Fruit fly (Drosophila melanogaster) whole organism, embryonic: Measurements from ENCODE around the gene CG18269.

Experiments used
- Abd-B ChIP-seq: fragments of 200-800 bp; sonication (Bioruptor generic); optimal IDR thresholded peaks from 2 replicates; lab custom pipeline; 2018; ENCODE audit warnings: missing biosample characterization, mild to moderate bottlenecking, missing genetic modification characterization, moderate library complexity
- Adf1 ChIP-seq: fragments of 200-800 bp; sonication (Bioruptor generic); IDR thresholded peaks from 2 replicates; pipeline ENCODE4 v1.3.6; 2022; ENCODE audit warnings: missing biosample characterization, missing genetic modification characterization
- BtbVII ChIP-seq: fragments of 200-800 bp; sonication (Bioruptor generic); optimal IDR thresholded peaks from 3 replicates; lab custom pipeline; 2017; ENCODE audit warnings: missing biosample characterization, mild to moderate bottlenecking, missing genetic modification characterization
- CG10321 ChIP-seq: fragments of 200-800 bp; sonication (Bioruptor generic); IDR thresholded peaks from 2 replicates; pipeline ENCODE4 v1.3.6; 2022; ENCODE audit warnings: missing biosample characterization, missing genetic modification characterization
- CG10431 ChIP-seq: fragments of 200-800 bp; sonication (Bioruptor generic); optimal IDR thresholded peaks from 3 replicates; lab custom pipeline; 2018; ENCODE audit warnings: missing biosample characterization, mild to moderate bottlenecking, missing genetic modification characterization
- CG12071 ChIP-seq: fragments of 200-800 bp; sonication (Bioruptor generic); optimal IDR thresholded peaks from 3 replicates; lab custom pipeline; 2018; ENCODE audit warnings: missing biosample characterization, mild to moderate bottlenecking, missing genetic modification characterization
- CG14014 ChIP-seq: fragments of 200-800 bp; sonication (Bioruptor generic); IDR thresholded peaks from 2 replicates; pipeline ENCODE4 v1.3.6; 2022; ENCODE audit warnings: missing biosample characterization, missing genetic modification characterization
- CG15269 ChIP-seq: fragments of 200-800 bp; sonication (Bioruptor generic); optimal IDR thresholded peaks from 2 replicates; lab custom pipeline; 2018; ENCODE audit warnings: missing biosample characterization, mild to moderate bottlenecking, missing genetic modification characterization, moderate library complexity
- CG17361 ChIP-seq: fragments of 200-800 bp; sonication (Bioruptor generic); IDR thresholded peaks from 3 replicates; pipeline ENCODE4 v1.3.6; 2022; ENCODE audit warnings: missing biosample characterization, missing genetic modification characterization
- CG17385 ChIP-seq: fragments of 200-800 bp; sonication (Bioruptor generic); optimal IDR thresholded peaks from 3 replicates; lab custom pipeline; 2018; ENCODE audit warnings: missing biosample characterization, mild to moderate bottlenecking, missing genetic modification characterization
- CG2199 ChIP-seq: fragments of 200-800 bp; sonication (Bioruptor generic); IDR thresholded peaks from 3 replicates; pipeline ENCODE4 v1.3.6; 2022; ENCODE audit warnings: missing biosample characterization, missing genetic modification characterization
- CG32772 ChIP-seq: fragments of 200-800 bp; sonication (Bioruptor generic); IDR thresholded peaks from 2 replicates; pipeline ENCODE4 v1.3.6; 2022; ENCODE audit warnings: missing biosample characterization, missing genetic modification characterization
- CG3838 ChIP-seq: fragments of 200-800 bp; sonication (Bioruptor generic); optimal IDR thresholded peaks from 3 replicates; lab custom pipeline; 2016; ENCODE audit warnings: missing biosample characterization, missing genetic modification characterization
- CG3995 ChIP-seq: fragments of 200-800 bp; sonication (Bioruptor generic); optimal IDR thresholded peaks from 3 replicates; lab custom pipeline; 2016; ENCODE audit warnings: missing biosample characterization, missing genetic modification characterization
- CG42726 ChIP-seq: fragments of 200-800 bp; sonication (Bioruptor generic); IDR thresholded peaks from 2 replicates; pipeline ENCODE4 v1.3.6; 2022; ENCODE audit warnings: missing biosample characterization, missing genetic modification characterization; ENCODE audit not compliant: partially characterized antibody
- CG4854 ChIP-seq: fragments of 200-800 bp; sonication (Bioruptor generic); optimal IDR thresholded peaks from 2 replicates; lab custom pipeline; 2016; ENCODE audit warnings: missing biosample characterization, missing genetic modification characterization, inconsistent platforms
- CG5953 ChIP-seq: fragments of 200-800 bp; sonication (Bioruptor generic); IDR thresholded peaks from 2 replicates; pipeline ENCODE4 v1.3.6; 2022; ENCODE audit warnings: missing biosample characterization, missing genetic modification characterization
- CG8388 ChIP-seq: fragments of 200-800 bp; sonication (Bioruptor generic); optimal IDR thresholded peaks from 2 replicates; lab custom pipeline; 2019; ENCODE audit warnings: missing biosample characterization, mild to moderate bottlenecking, missing genetic modification characterization, moderate library complexity
- CG9797 ChIP-seq: fragments of 200-800 bp; sonication (Bioruptor generic); optimal IDR thresholded peaks from 3 replicates; lab custom pipeline; 2018; ENCODE audit warnings: missing biosample characterization, mild to moderate bottlenecking, missing genetic modification characterization
- CG9876 ChIP-seq: fragments of 200-800 bp; sonication (Bioruptor generic); optimal IDR thresholded peaks from 2 replicates; lab custom pipeline; 2016; ENCODE audit warnings: missing biosample characterization, missing genetic modification characterization
- Chrac-16 ChIP-seq: fragments of 200-800 bp; sonication (Bioruptor generic); optimal IDR thresholded peaks from 3 replicates; lab custom pipeline; 2016; ENCODE audit warnings: missing biosample characterization, missing genetic modification characterization
- Dip3 ChIP-seq: fragments of 200-800 bp; sonication (Bioruptor generic); optimal IDR thresholded peaks from 3 replicates; lab custom pipeline; 2016; ENCODE audit warnings: missing biosample characterization, missing genetic modification characterization
- HLH54F ChIP-seq: fragments of 200-800 bp; sonication (Bioruptor generic); optimal IDR thresholded peaks from 3 replicates; lab custom pipeline; 2016; ENCODE audit warnings: missing biosample characterization, missing genetic modification characterization
- Hand ChIP-seq: fragments of 200-800 bp; sonication (Bioruptor generic); optimal IDR thresholded peaks from 2 replicates; lab custom pipeline; 2017; ENCODE audit warnings: mild to moderate bottlenecking, missing biosample characterization, missing genetic modification reagents, missing genetic modification characterization
- Mad ChIP-seq: fragments of 200-800 bp; sonication (Bioruptor generic); optimal IDR thresholded peaks from 2 replicates; lab custom pipeline; 2016; ENCODE audit warnings: missing biosample characterization, missing genetic modification characterization
- Mes4 ChIP-seq: fragments of 200-800 bp; sonication (Bioruptor generic); optimal IDR thresholded peaks from 2 replicates; lab custom pipeline; 2016; ENCODE audit warnings: missing biosample characterization, missing genetic modification characterization
- Ravus ChIP-seq: fragments of 200-800 bp; sonication (Bioruptor generic); IDR thresholded peaks from 2 replicates; pipeline ENCODE4 v1.3.6; 2022; ENCODE audit warnings: missing biosample characterization, missing genetic modification characterization
- Side ChIP-seq: fragments of 200-800 bp; sonication (Bioruptor generic); optimal IDR thresholded peaks from 2 replicates; lab custom pipeline; 2016; ENCODE audit warnings: missing biosample characterization, missing genetic modification characterization
- Sin3A ChIP-seq: fragments of >200 bp; optimal IDR thresholded peaks from 2 replicates; lab custom pipeline; 2018
- Spps ChIP-seq: fragments of 200-800 bp; sonication (Bioruptor generic); optimal IDR thresholded peaks from 2 replicates; lab custom pipeline; 2018; ENCODE audit warnings: missing biosample characterization, mild to moderate bottlenecking, missing genetic modification characterization
- Usf ChIP-seq: fragments of 200-800 bp; sonication (Bioruptor generic); optimal IDR thresholded peaks from 2 replicates; lab custom pipeline; 2017; ENCODE audit warnings: missing genotype, missing biosample characterization, missing genetic modification characterization
- Xbp1 ChIP-seq: fragments of 200-800 bp; sonication (Bioruptor generic); optimal IDR thresholded peaks from 3 replicates; lab custom pipeline; 2016; ENCODE audit warnings: missing biosample characterization, mild to moderate bottlenecking, missing genetic modification characterization
- al ChIP-seq: fragments of 200-800 bp; sonication (Bioruptor generic); IDR thresholded peaks from 2 replicates; pipeline ENCODE4 v1.3.6; 2022; ENCODE audit warnings: missing biosample characterization, missing genetic modification characterization
- bsh ChIP-seq, 2 experiments: fragments of 200-800 bp; sonication (Bioruptor generic); optimal IDR thresholded peaks; 2 replicates each; lab custom pipeline; 2017 to 2018; ENCODE audit warnings: mild to moderate bottlenecking in 2 of 2, missing biosample characterization in 2 of 2, missing genetic modification characterization in 2 of 2, moderate library complexity in 1 of 2
- croc ChIP-seq: fragments of 200-800 bp; sonication (Bioruptor generic); conservative IDR thresholded peaks from 3 replicates; pipeline ENCODE4 v1.3.6; 2022; ENCODE audit warnings: missing biosample characterization, missing genetic modification characterization
- disco-r ChIP-seq: fragments of 200-800 bp; sonication (Bioruptor generic); optimal IDR thresholded peaks from 2 replicates; lab custom pipeline; 2016; ENCODE audit warnings: missing biosample characterization, missing genetic modification characterization
- dmrt99B ChIP-seq: fragments of 200-800 bp; sonication (Bioruptor generic); optimal IDR thresholded peaks from 2 replicates; lab custom pipeline; 2018; ENCODE audit warnings: missing biosample characterization, mild to moderate bottlenecking, missing genetic modification characterization, moderate library complexity
- dpn ChIP-seq, 2 experiments: fragments of 200-800 bp; sonication (Bioruptor generic); optimal IDR thresholded peaks; 3 replicates each; lab custom pipeline; 2016; ENCODE audit warnings: missing biosample characterization in 2 of 2, missing genetic modification characterization in 2 of 2
- ems ChIP-seq: fragments of 200-800 bp; sonication (Bioruptor generic); optimal IDR thresholded peaks from 3 replicates; lab custom pipeline; 2016; ENCODE audit warnings: missing biosample characterization, missing genetic modification characterization
- esg ChIP-seq: fragments of 200-800 bp; sonication (Bioruptor generic); conservative IDR thresholded peaks from 2 replicates; pipeline ENCODE4 v1.3.6; 2022; ENCODE audit warnings: missing biosample characterization, missing genetic modification characterization
- eve ChIP-seq, 2 experiments: fragments of >200 bp; optimal IDR thresholded peaks; 2 replicates each; lab custom pipeline; 2017; ENCODE audit warnings: missing biosample characterization in 2 of 2, missing genetic modification characterization in 2 of 2
- fu2 ChIP-seq: fragments of 200-800 bp; sonication (Bioruptor generic); optimal IDR thresholded peaks from 2 replicates; lab custom pipeline; 2016; ENCODE audit warnings: missing biosample characterization, missing genetic modification characterization
- hb ChIP-seq: fragments of 200-800 bp; sonication (Bioruptor generic); IDR thresholded peaks from 3 replicates; pipeline ENCODE4 v1.3.6; 2022; ENCODE audit warnings: missing biosample characterization, missing genetic modification characterization; ENCODE audit not compliant: partially characterized antibody
- jumu ChIP-seq: fragments of 200-800 bp; sonication (Bioruptor generic); optimal IDR thresholded peaks from 3 replicates; lab custom pipeline; 2016; ENCODE audit warnings: missing biosample characterization, missing genetic modification characterization
- kay ChIP-seq: fragments of 200-800 bp; sonication (Bioruptor generic); optimal IDR thresholded peaks from 2 replicates; lab custom pipeline; 2016; ENCODE audit warnings: missing biosample characterization, missing genetic modification characterization
- mam ChIP-seq: fragments of 200-800 bp; sonication (Bioruptor generic); optimal IDR thresholded peaks from 3 replicates; lab custom pipeline; 2016; ENCODE audit warnings: missing biosample characterization, missing genetic modification characterization
- otp ChIP-seq: fragments of 200-800 bp; sonication (Bioruptor generic); IDR thresholded peaks from 3 replicates; pipeline ENCODE4, ENCODE4 v1.3.6; 2022; ENCODE audit warnings: missing biosample characterization, missing genetic modification characterization
- peb ChIP-seq: fragments of 200-800 bp; sonication (Bioruptor generic); IDR thresholded peaks from 2 replicates; pipeline ENCODE4 v1.3.6; 2022; ENCODE audit warnings: missing biosample characterization, missing genetic modification characterization
- pho ChIP-seq: fragments of 200-800 bp; sonication (Bioruptor generic); optimal IDR thresholded peaks from 2 replicates; lab custom pipeline; 2016; ENCODE audit warnings: missing biosample characterization, missing genetic modification characterization
- scrt ChIP-seq: fragments of 200-800 bp; sonication (Bioruptor generic); optimal IDR thresholded peaks from 2 replicates; lab custom pipeline; 2018; ENCODE audit warnings: missing biosample characterization, mild to moderate bottlenecking, missing genetic modification characterization, moderate library complexity
- zen ChIP-seq: fragments of 200-800 bp; sonication (Bioruptor generic); optimal IDR thresholded peaks from 3 replicates; lab custom pipeline; 2018; ENCODE audit warnings: missing biosample characterization, mild to moderate bottlenecking, missing genetic modification characterization, moderate library complexity

CG18269 gene

dm6 chr2L:5523848-5524473 is 27.7 kb upstream of the CG18269 start, which contains the start of the genes Vps52 and Elp4 (continued):
- TF ChIP-seq esg (GFP tag; lab: Robert Waterston, UW) (peak; percentile 69), dmrt99B (no peak), Sin3A (peak; percentile 3), hb (peak; percentile 83), ems (peak; percentile 16), CG5953 (peak; percentile 40; the same call in 1 of the 2 replicates), Hand (GFP tag; lab: Kevin White, UChicago) (peak; percentile 29), HLH54F (GFP tag; lab: Kevin White, UChicago) (peak; percentile 47), jumu (GFP tag; lab: Kevin White, UChicago) (no peak), eve (GFP tag; optimal IDR thresholded peaks at IDR 0.05; lab: Kevin White, UChicago) (no peak), mam (GFP tag; lab: Kevin White, UChicago) (peak; percentile 58), CG10321 (GFP tag; lab: Robert Waterston, UW) (no peak), al (peak; percentile 53), dpn (GFP tag; optimal IDR thresholded peaks at IDR 0.05; lab: Kevin White, UChicago) (peak; percentile 65 to 74), croc (no peak), Dip3 (peak; percentile 47), CG12071 (GFP tag; lab: Kevin White, UChicago) (no peak), otp (GFP tag; lab: Robert Waterston, UW) (no peak), CG9797 (GFP tag; lab: Kevin White, UChicago) (peak; percentile 16), bsh (GFP tag; optimal IDR thresholded peaks at IDR 0.05; lab: Kevin White, UChicago) (peak in 1 of 2 experiments; percentile 72), Spps (tag; lab: Kevin White, UChicago) (peak; percentile 50), Chrac-16 (GFP tag; lab: Kevin White, UChicago) (peak; percentile 70), peb (GFP tag; lab: Robert Waterston, UW) (peak; percentile 36; the same call in 1 of the 2 replicates), CG10431 (GFP tag; lab: Kevin White, UChicago) (peak; percentile 35), CG32772 (GFP tag; lab: Robert Waterston, UW) (peak; percentile 66), CG42726 (peak; percentile 46; the same call in 1 of the 2 replicates), Abd-B (GFP tag; lab: Kevin White, UChicago) (peak; percentile 80), Side (GFP tag; lab: Kevin White, UChicago) (peak; percentile 14), Xbp1 (GFP tag; lab: Kevin White, UChicago) (peak; percentile 81), Usf (GFP tag; lab: Kevin White, UChicago) (peak; percentile 44), CG3838 (GFP tag; lab: Kevin White, UChicago) (peak; percentile 25), pho (peak; percentile 75), fu2 (GFP tag; lab: Kevin White, UChicago) (peak; percentile 59), CG17385 (peak; percentile 66), CG4854 (GFP tag; lab: Kevin White, UChicago) (peak; percentile 53), Mad (GFP tag; lab: Kevin White, UChicago) (peak; percentile 12), CG14014 (GFP tag; lab: Robert Waterston, UW) (peak; percentile 82), Adf1 (GFP tag; lab: Robert Waterston, UW) (no peak), CG8388 (GFP tag; lab: Kevin White, UChicago) (peak; percentile 61), CG15269 (tag; lab: Kevin White, UChicago) (peak; percentile 80), Ravus (GFP tag; lab: Robert Waterston, UW) (no peak; the same call in 1 of the 2 replicates), zen (tag; lab: Kevin White, UChicago) (peak; percentile 71), scrt (GFP tag; lab: Kevin White, UChicago) (no peak), BtbVII (peak; percentile 16), kay (GFP tag; lab: Kevin White, UChicago) (peak; percentile 73), disco-r (GFP tag; lab: Kevin White, UChicago) (no peak), CG3995 (GFP tag; lab: Kevin White, UChicago) (peak; percentile 19), CG2199 (GFP tag; lab: Robert Waterston, UW) (no peak), CG17361 (GFP tag; lab: Robert Waterston, UW) (peak; percentile 93), Mes4 (GFP tag; lab: Kevin White, UChicago) (peak; percentile 17), CG9876 (GFP tag; lab: Kevin White, UChicago) (peak; percentile 32)
